Worm (Caenorhabditis elegans) whole organism, L1 larva: ENCODE results near the gene D1025.1.
A peak's percentile ranks its signal among the peaks of the same experiment; 100 is the strongest.

Experiments
- C04F5.9 ChIP-seq: sonication (generic microtip); optimal IDR thresholded peaks from 2 replicates; lab custom pipeline; 2016; ENCODE audit warnings: missing genetic modification characterization, missing compliant biosample characterization
- C16A3.4 ChIP-seq: fragments of 150-350 bp; optimal IDR thresholded peaks from 2 replicates; lab custom pipeline; 2014; ENCODE audit warnings: missing biosample characterization, missing genetic modification characterization
- C34B4.2 ChIP-seq: sonication (generic microtip); optimal IDR thresholded peaks from 2 replicates; lab custom pipeline; 2017; ENCODE audit warnings: mild to moderate bottlenecking, missing genetic modification characterization, missing compliant biosample characterization
- F16B12.6 ChIP-seq: fragments of 150-350 bp; optimal IDR thresholded peaks from 2 replicates; lab custom pipeline; 2014; ENCODE audit warnings: missing biosample characterization, missing genetic modification characterization
- Y116A8C.19 ChIP-seq: sonication (generic microtip); optimal IDR thresholded peaks from 2 replicates; lab custom pipeline; 2016; ENCODE audit warnings: missing compliant biosample characterization, missing genetic modification characterization, borderline replicate concordance
- alr-1 ChIP-seq: fragments of 200-800 bp; sonication (Bioruptor generic); optimal IDR thresholded peaks from 2 replicates; lab custom pipeline; 2018; ENCODE audit warnings: borderline replicate concordance, mild to moderate bottlenecking, missing genetic modification characterization, missing compliant biosample characterization
- aly-2 ChIP-seq: fragments of 150-350 bp; optimal IDR thresholded peaks from 2 replicates; lab custom pipeline; 2014; ENCODE audit warnings: missing biosample characterization, missing genetic modification characterization
- blmp-1 ChIP-seq: fragments of 150-350 bp; optimal IDR thresholded peaks from 2 replicates; lab custom pipeline; 2014; ENCODE audit warnings: missing biosample characterization, missing genetic modification characterization
- ceh-63 ChIP-seq: fragments of 200-800 bp; sonication (Bioruptor generic); optimal IDR thresholded peaks from 2 replicates; lab custom pipeline; 2018; ENCODE audit warnings: mild to moderate bottlenecking, missing genetic modification characterization, missing compliant biosample characterization
- ceh-8 ChIP-seq: fragments of 200-800 bp; sonication (Bioruptor generic); optimal IDR thresholded peaks from 2 replicates; lab custom pipeline; 2018; ENCODE audit warnings: mild to moderate bottlenecking, missing genetic modification characterization, moderate library complexity, missing compliant biosample characterization
- ceh-88 ChIP-seq: fragments of 200-800 bp; sonication (Bioruptor generic); IDR thresholded peaks from 2 replicates; pipeline ENCODE4 v1.3.6; 2022; ENCODE audit warnings: missing genetic modification characterization, missing compliant biosample characterization
- ceh-90 ChIP-seq: sonication (generic microtip); optimal IDR thresholded peaks from 2 replicates; lab custom pipeline; 2016; ENCODE audit warnings: missing genetic modification characterization, missing compliant biosample characterization
- dpl-1 ChIP-seq, 3 experiments: fragments of 150-350 bp in 2 of 3; sonication (generic microtip) in 1 of 3; optimal IDR thresholded peaks; 2 replicates each; lab custom pipeline; 2014 to 2017; ENCODE audit warnings: missing biosample characterization in 3 of 3, missing genetic modification characterization in 3 of 3, missing genetic modification reagents in 3 of 3
- dsc-1 ChIP-seq: sonication (generic microtip); optimal IDR thresholded peaks from 2 replicates; lab custom pipeline; 2016; ENCODE audit warnings: mild to moderate bottlenecking, missing genetic modification characterization, missing compliant biosample characterization
- efl-1 ChIP-seq, 4 experiments: fragments of 150-350 bp; optimal IDR thresholded peaks in 3 of 4; peaks in 1 of 4; 1 replicate in 1 of 4; 2 replicates in 3 of 4; lab custom pipeline; 2014; ENCODE audit warnings: missing biosample characterization in 2 of 4, missing genetic modification characterization in 2 of 4, missing genetic modification reagents in 2 of 4
- efl-3 ChIP-seq: fragments of 200-800 bp; sonication (Bioruptor generic); optimal IDR thresholded peaks from 2 replicates; lab custom pipeline; 2018; ENCODE audit warnings: mild to moderate bottlenecking, missing genetic modification characterization, missing compliant biosample characterization
- egl-13 ChIP-seq: sonication (generic microtip); optimal IDR thresholded peaks from 2 replicates; lab custom pipeline; 2016; ENCODE audit warnings: missing genotype, missing genetic modification reagents, missing genetic modification characterization, missing compliant biosample characterization
- elt-3 ChIP-seq, 6 experiments: fragments of 150-350 bp in 1 of 6; sonication (generic microtip); optimal IDR thresholded peaks; 2 replicates each; lab custom pipeline; 2017 to 2018; ENCODE audit warnings: missing biosample characterization in 6 of 6, missing genetic modification characterization in 6 of 6, inconsistent platforms in 1 of 6
- ets-5 ChIP-seq: fragments of 200-800 bp; sonication (Bioruptor generic); IDR thresholded peaks from 2 replicates; pipeline ENCODE4 v1.3.6; 2022; ENCODE audit warnings: missing genetic modification characterization, missing compliant biosample characterization
- fkh-10 ChIP-seq: sonication (generic microtip); optimal IDR thresholded peaks from 2 replicates; lab custom pipeline; 2017; ENCODE audit warnings: missing biosample characterization, missing genetic modification reagents, missing genetic modification characterization
- fkh-4 ChIP-seq: sonication (generic microtip); optimal IDR thresholded peaks from 2 replicates; lab custom pipeline; 2016; ENCODE audit warnings: missing compliant biosample characterization, missing genetic modification characterization, borderline replicate concordance
- hlh-4 ChIP-seq: sonication (generic microtip); optimal IDR thresholded peaks from 2 replicates; lab custom pipeline; 2016; ENCODE audit warnings: mild to moderate bottlenecking, missing genetic modification characterization, missing compliant biosample characterization
- irx-1 ChIP-seq: sonication (generic microtip); optimal IDR thresholded peaks from 2 replicates; lab custom pipeline; 2016; ENCODE audit warnings: missing genetic modification characterization, missing compliant biosample characterization
- lin-35 ChIP-seq, 2 experiments: fragments of 150-350 bp; optimal IDR thresholded peaks; 2 replicates each; lab custom pipeline; 2014; ENCODE audit warnings: missing biosample characterization in 2 of 2, missing genetic modification characterization in 2 of 2, missing genetic modification reagents in 2 of 2
- lir-3 ChIP-seq: sonication (generic microtip); optimal IDR thresholded peaks from 2 replicates; lab custom pipeline; 2016; ENCODE audit warnings: mild to moderate bottlenecking, missing genetic modification characterization, moderate library complexity, missing compliant biosample characterization; ENCODE audit not compliant: poor library complexity
- lsy-2 ChIP-seq, 2 experiments: fragments of 150-350 bp; optimal IDR thresholded peaks; 2 replicates each; lab custom pipeline; 2014; ENCODE audit warnings: missing biosample characterization in 2 of 2, missing genetic modification characterization in 2 of 2
- mab-9 ChIP-seq: fragments of 200-800 bp; sonication (Bioruptor generic); IDR thresholded peaks from 2 replicates; pipeline ENCODE4 v1.3.6; 2022; ENCODE audit warnings: missing genetic modification reagents, missing genetic modification characterization, missing compliant biosample characterization
- mep-1 ChIP-seq: fragments of 150-350 bp; optimal IDR thresholded peaks from 2 replicates; lab custom pipeline; 2014; ENCODE audit warnings: missing biosample characterization, missing genetic modification characterization
- nhr-12 ChIP-seq: sonication (generic microtip); optimal IDR thresholded peaks from 2 replicates; lab custom pipeline; 2017; ENCODE audit warnings: missing biosample characterization, missing genetic modification characterization
- nhr-28 ChIP-seq: fragments of 150-350 bp; optimal IDR thresholded peaks from 2 replicates; lab custom pipeline; 2014; ENCODE audit warnings: missing biosample characterization, missing genetic modification characterization
- nhr-47 ChIP-seq: sonication (generic microtip); optimal IDR thresholded peaks from 2 replicates; lab custom pipeline; 2016; ENCODE audit warnings: mild to moderate bottlenecking, missing genetic modification characterization, moderate library complexity, missing compliant biosample characterization
- nhr-84 ChIP-seq: sonication (generic microtip); optimal IDR thresholded peaks from 2 replicates; lab custom pipeline; 2017; ENCODE audit warnings: missing biosample characterization, missing genetic modification characterization
- nhr-90 ChIP-seq: sonication (generic microtip); optimal IDR thresholded peaks from 2 replicates; lab custom pipeline; 2016; ENCODE audit warnings: mild to moderate bottlenecking, missing genetic modification characterization, missing compliant biosample characterization; ENCODE audit not compliant: poor library complexity
- pag-3 ChIP-seq: sonication (generic microtip); optimal IDR thresholded peaks from 2 replicates; lab custom pipeline; 2017; ENCODE audit warnings: missing genetic modification characterization, mild to moderate bottlenecking, missing compliant biosample characterization, antibody characterized with exemption, borderline replicate concordance; ENCODE audit not compliant: insufficient read depth
- pqm-1 ChIP-seq: sonication (generic microtip); optimal IDR thresholded peaks from 3 replicates; lab custom pipeline; 2017; ENCODE audit warnings: missing biosample characterization, missing genetic modification characterization
- rnt-1 ChIP-seq: sonication (generic microtip); optimal IDR thresholded peaks from 2 replicates; lab custom pipeline; 2016; ENCODE audit warnings: mild to moderate bottlenecking, missing genetic modification characterization, moderate library complexity, missing compliant biosample characterization
- snpc-4 ChIP-seq: fragments of 150-350 bp; optimal IDR thresholded peaks from 2 replicates; lab custom pipeline; 2014; ENCODE audit warnings: missing biosample characterization, missing genetic modification characterization
- snu-23 ChIP-seq: sonication (generic microtip); optimal IDR thresholded peaks from 2 replicates; lab custom pipeline; 2016; ENCODE audit warnings: missing genetic modification characterization, missing compliant biosample characterization
- sptf-1 ChIP-seq: fragments of 150-350 bp; optimal IDR thresholded peaks from 2 replicates; lab custom pipeline; 2014; ENCODE audit warnings: missing biosample characterization, missing genetic modification characterization
- tlp-1 ChIP-seq: fragments of 150-350 bp; optimal IDR thresholded peaks from 2 replicates; lab custom pipeline; 2014; ENCODE audit warnings: missing biosample characterization, missing genetic modification characterization
- unc-130 ChIP-seq: fragments of 150-350 bp; optimal IDR thresholded peaks from 2 replicates; lab custom pipeline; 2017; ENCODE audit warnings: missing biosample characterization, missing genetic modification characterization, inconsistent platforms
- unc-30 ChIP-seq: sonication (generic microtip); optimal IDR thresholded peaks from 2 replicates; lab custom pipeline; 2017; ENCODE audit warnings: missing biosample characterization, missing genetic modification characterization
- unc-98 ChIP-seq: fragments of 200-800 bp; sonication (Bioruptor generic); IDR thresholded peaks from 2 replicates; pipeline ENCODE4 v1.3.6; 2022; ENCODE audit warnings: missing genetic modification characterization, missing compliant biosample characterization
- zag-1 ChIP-seq: fragments of 150-350 bp; optimal IDR thresholded peaks from 2 replicates; lab custom pipeline; 2014; ENCODE audit warnings: missing biosample characterization, missing genetic modification characterization
- zip-4 ChIP-seq: fragments of 200-800 bp; sonication (Bioruptor generic); optimal IDR thresholded peaks from 2 replicates; lab custom pipeline; 2018; ENCODE audit warnings: mild to moderate bottlenecking, missing genetic modification characterization, moderate library complexity, missing compliant biosample characterization
- ztf-4 ChIP-seq: fragments of 150-350 bp; optimal IDR thresholded peaks from 2 replicates; lab custom pipeline; 2014; ENCODE audit warnings: missing biosample characterization, missing genetic modification characterization

The D1025.1 gene

DNA sequence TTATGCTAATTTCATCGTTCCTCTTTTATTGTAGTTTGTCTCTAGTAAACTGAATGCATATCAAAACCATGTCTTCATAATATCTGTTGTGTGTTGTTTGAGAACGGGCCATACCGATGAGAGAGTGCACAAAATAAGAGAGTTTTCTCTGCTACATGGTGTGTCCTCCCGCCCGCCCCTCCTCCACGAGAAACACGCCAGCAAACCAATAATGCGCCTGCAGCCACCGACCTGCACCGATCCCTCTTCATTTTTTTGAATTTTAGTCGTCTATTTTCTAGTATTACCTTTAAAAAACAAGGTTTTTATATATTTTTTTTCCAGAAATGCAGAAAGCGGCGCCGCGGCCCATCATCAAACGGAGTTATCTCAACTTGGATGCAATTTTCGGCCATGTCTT is 40.3 kb upstream of the D1025.1 start, which contains the start of gene gfi-3 (continued):
- TF ChIP-seq Y116A8C.19 (tag; lab: Kevin White, UChicago), result no peak
- TF ChIP-seq elt-3 (tag; optimal IDR thresholded peaks at IDR 0.05; lab: Kevin White, UChicago), result peak in 3 of 6 experiments; percentile 7 to 74 (median 43)
- TF ChIP-seq lsy-2 (tag; optimal IDR thresholded peaks at IDR 0.05; lab: Kevin White, UChicago), result peak; percentile 79 to 86
- TF ChIP-seq pqm-1 (tag; lab: Kevin White, UChicago), result no peak
- no peak for TF ChIP-seq C34B4.2 (tag; lab: Kevin White, UChicago)
- no peak for TF ChIP-seq unc-30 (tag; lab: Kevin White, UChicago)
- peak; percentile 89 for TF ChIP-seq nhr-47 (tag; lab: Kevin White, UChicago)
- no peak for TF ChIP-seq ets-5 (GFP tag; lab: Robert Waterston, UW)
- no peak for TF ChIP-seq hlh-4 (tag; lab: Kevin White, UChicago)
- peak; percentile 88 for TF ChIP-seq nhr-90 (tag; lab: Kevin White, UChicago)
- TF ChIP-seq C04F5.9 (tag; lab: Kevin White, UChicago), result no peak
- no peak for TF ChIP-seq sptf-1 (tag; lab: Kevin White, UChicago)
- TF ChIP-seq zag-1, result no peak
- peak; percentile 66 to 74 for TF ChIP-seq efl-1 (optimal IDR thresholded peaks at IDR 0.05; lab: Kevin White, UChicago)
- TF ChIP-seq efl-1 (GFP tag; optimal IDR thresholded peaks at IDR 0.05 in 1 of 2; lab: Kevin White, UChicago), result peak; percentile 58 to 97
- TF ChIP-seq dpl-1 (GFP tag; optimal IDR thresholded peaks at IDR 0.05; lab: Kevin White, UChicago), result peak; percentile 68 to 79 (median 74)
- TF ChIP-seq F16B12.6, result peak; percentile 33
- no peak for TF ChIP-seq tlp-1 (tag; lab: Kevin White, UChicago)
- peak; percentile 54; the same call in 1 of the 2 replicates for TF ChIP-seq mab-9
- TF ChIP-seq rnt-1, result peak; percentile 91
- 0 out of 2 replicates have a peak, but pooled peaks have one; percentile 14 for TF ChIP-seq ceh-88 (GFP tag; lab: Robert Waterston, UW)
- TF ChIP-seq ceh-63, result no peak
- TF ChIP-seq snu-23 (GFP tag; lab: Kevin White, UChicago), result peak; percentile 88
- TF ChIP-seq unc-130, result peak; percentile 51
- TF ChIP-seq nhr-28 (tag; lab: Kevin White, UChicago), result no peak
- no peak for TF ChIP-seq nhr-12 (tag; lab: Kevin White, UChicago)
- peak; percentile 83 for TF ChIP-seq dsc-1 (tag; lab: Kevin White, UChicago)
- TF ChIP-seq zip-4 (GFP tag; lab: Kevin White, UChicago), result peak; percentile 51
- peak; percentile 89 for TF ChIP-seq snpc-4 (tag; lab: Kevin White, UChicago)
- no peak for TF ChIP-seq nhr-84 (tag; lab: Kevin White, UChicago)
- peak; percentile 75 for TF ChIP-seq mep-1 (tag; lab: Kevin White, UChicago)
- no peak for TF ChIP-seq aly-2 (tag; lab: Kevin White, UChicago)
- TF ChIP-seq irx-1 (tag; lab: Kevin White, UChicago), result peak; percentile 72
- TF ChIP-seq lir-3 (tag; lab: Kevin White, UChicago), result peak; percentile 44
- no peak for TF ChIP-seq ceh-90 (tag; lab: Kevin White, UChicago)
- TF ChIP-seq egl-13, result no peak
- peak; percentile 7 for TF ChIP-seq ceh-8 (GFP tag; lab: Kevin White, UChicago)
- no peak for TF ChIP-seq unc-98
- peak; percentile 56 for TF ChIP-seq blmp-1 (tag; lab: Kevin White, UChicago)
- peak; percentile 72 to 86 for TF ChIP-seq lin-35 (GFP tag; optimal IDR thresholded peaks at IDR 0.05; lab: Kevin White, UChicago)
- TF ChIP-seq efl-3, result no peak
- TF ChIP-seq pag-3 (tag; lab: Kevin White, UChicago), result no peak
- TF ChIP-seq C16A3.4 (tag; lab: Kevin White, UChicago), result peak; percentile 76
- TF ChIP-seq fkh-4 (tag; lab: Kevin White, UChicago), result peak; percentile 17
- no peak for TF ChIP-seq alr-1 (tag; lab: Kevin White, UChicago)
- TF ChIP-seq fkh-10, result peak; percentile 6
- TF ChIP-seq ztf-4 (tag; lab: Kevin White, UChicago), result peak; percentile 57
